Fruit fly (Drosophila melanogaster): ENCODE measurements around the gene spn-A.

Gene spn-A

dm6 chr3R:30100325-30100975, 44.6 kb upstream of the spn-A start (continued):
- TF ChIP-seq eg (GFP tag; IDR thresholded peaks at IDR 0.05) (no peak; the same call in 1 of the 3 replicates), Gug (GFP tag; IDR thresholded peaks at IDR 0.05) (no peak), Blimp-1 (GFP tag; optimal IDR thresholded peaks at IDR 0.05) (peak; percentile 54), dsx (GFP tag; optimal IDR thresholded peaks at IDR 0.05; ENCODE audit: poor library complexity, severe bottlenecking) (no peak), acj6 (GFP tag; optimal IDR thresholded peaks at IDR 0.05) (no peak), Eip93F (GFP tag; optimal IDR thresholded peaks at IDR 0.05) (no peak), Ets21C (GFP tag; optimal IDR thresholded peaks at IDR 0.05) (no peak), Sox14 (GFP tag; optimal IDR thresholded peaks at IDR 0.05) (no peak), CG32006 (GFP tag; optimal IDR thresholded peaks at IDR 0.05) (no peak), vri (GFP tag; optimal IDR thresholded peaks at IDR 0.05) (peak; percentile 89), cyc (GFP tag; optimal IDR thresholded peaks at IDR 0.05) (no peak), Sox15 (GFP tag; optimal IDR thresholded peaks at IDR 0.05) (no peak), CG11902 (GFP tag; optimal IDR thresholded peaks at IDR 0.05) (no peak), CG11762 (GFP tag; optimal IDR thresholded peaks at IDR 0.05; ENCODE audit: insufficient read depth) (no peak), CG34406 (GFP tag; optimal IDR thresholded peaks at IDR 0.05) (no peak), esn (GFP tag; optimal IDR thresholded peaks at IDR 0.05) (no peak), CG11294 (GFP tag; IDR thresholded peaks at IDR 0.05) (no peak)

dm6 chr3R:30099341-30099871, 43.6 kb upstream of the spn-A start:
- TF ChIP-seq Sox102F (GFP tag; optimal IDR thresholded peaks at IDR 0.05) (peak; percentile 58), Hr39 (GFP tag; optimal IDR thresholded peaks at IDR 0.05) (no peak), CG31627 (GFP tag; optimal IDR thresholded peaks at IDR 0.05) (no peak), spab (GFP tag; optimal IDR thresholded peaks at IDR 0.05) (no peak), CG9139 (GFP tag; optimal IDR thresholded peaks at IDR 0.05) (peak; percentile 30), Ets96B (tag; optimal IDR thresholded peaks at IDR 0.05) (no peak), CG6808 (GFP tag; optimal IDR thresholded peaks at IDR 0.05) (no peak), Hr4 (GFP tag; optimal IDR thresholded peaks at IDR 0.05) (no peak), Eip93F (GFP tag; optimal IDR thresholded peaks at IDR 0.05) (peak; percentile 4), CG7368 (GFP tag; optimal IDR thresholded peaks at IDR 0.05) (no peak), salr (GFP tag; optimal IDR thresholded peaks at IDR 0.05) (no peak), ss (GFP tag; optimal IDR thresholded peaks at IDR 0.05) (peak; percentile 34 to 54), CG3032 (tag; optimal IDR thresholded peaks at IDR 0.05) (no peak), CG4318 (GFP tag; optimal IDR thresholded peaks at IDR 0.05) (no peak), CG32006 (GFP tag; optimal IDR thresholded peaks at IDR 0.05) (no peak), Sox14 (GFP tag; optimal IDR thresholded peaks at IDR 0.05) (no peak), Smox (GFP tag; optimal IDR thresholded peaks at IDR 0.05) (no peak), achi (GFP tag; optimal IDR thresholded peaks at IDR 0.05) (no peak), CG10631 (GFP tag; optimal IDR thresholded peaks at IDR 0.05) (no peak), CG10669 (GFP tag; optimal IDR thresholded peaks at IDR 0.05) (no peak), Sox15 (GFP tag; optimal IDR thresholded peaks at IDR 0.05) (no peak), CG34406 (GFP tag; optimal IDR thresholded peaks at IDR 0.05) (peak; percentile 21), CG6163 (GFP tag; IDR thresholded peaks at IDR 0.05) (peak; percentile 84), vri (GFP tag; optimal IDR thresholded peaks at IDR 0.05) (peak; percentile 64), fd85E (GFP tag; optimal IDR thresholded peaks at IDR 0.05) (peak; percentile 16), CG11762 (GFP tag; optimal IDR thresholded peaks at IDR 0.05; ENCODE audit: insufficient read depth) (no peak), CG8632 (GFP tag; optimal IDR thresholded peaks at IDR 0.05) (no peak), CG6854 (GFP tag; optimal IDR thresholded peaks at IDR 0.05) (peak; percentile 51), CG8119 (GFP tag; IDR thresholded peaks at IDR 0.05) (peak; percentile 43; the same call in 2 of the 3 replicates), CG11902 (GFP tag; optimal IDR thresholded peaks at IDR 0.05) (no peak), CG3919 (GFP tag; optimal IDR thresholded peaks at IDR 0.05) (peak; percentile 21), CG8319 (GFP tag; optimal IDR thresholded peaks at IDR 0.05) (no peak), svp (GFP tag) (peak; percentile 85), OdsH (GFP tag; optimal IDR thresholded peaks at IDR 0.05) (no peak), Met (GFP tag; optimal IDR thresholded peaks at IDR 0.05) (peak; percentile 39), CG16779 (tag; optimal IDR thresholded peaks at IDR 0.05) (peak; percentile 61), Ets21C (GFP tag; optimal IDR thresholded peaks at IDR 0.05) (no peak), esn (GFP tag; optimal IDR thresholded peaks at IDR 0.05) (peak; percentile 42), CG6792 (GFP tag; optimal IDR thresholded peaks at IDR 0.05) (peak; percentile 31), Lpt (GFP tag; optimal IDR thresholded peaks at IDR 0.05) (peak; percentile 22), dsx (GFP tag; optimal IDR thresholded peaks at IDR 0.05; ENCODE audit: poor library complexity, severe bottlenecking) (peak; percentile 38)
